Worm (Caenorhabditis elegans) whole organism, late embryonic: Measurements from ENCODE around the gene K08D8.7.
"Not testable (repeated sequence)": the region's sequence is repeated elsewhere in the genome, so short reads cannot be mapped to it uniquely, and the experiment has no call there.

ENCODE experiments used
- F13H6.1 ChIP-seq: sonication (generic microtip); optimal IDR thresholded peaks from 2 replicates; lab custom pipeline; 2016; ENCODE audit warnings: missing genetic modification characterization, missing compliant biosample characterization
- K02D7.2 ChIP-seq: sonication (generic microtip); optimal IDR thresholded peaks from 2 replicates; lab custom pipeline; 2017; ENCODE audit warnings: mild to moderate bottlenecking, missing genetic modification characterization, missing compliant biosample characterization
- K09A11.1 ChIP-seq: sonication (generic microtip); optimal IDR thresholded peaks from 2 replicates; lab custom pipeline; 2017; ENCODE audit warnings: antibody characterized with exemption, mild to moderate bottlenecking, missing genetic modification characterization, missing compliant biosample characterization; ENCODE audit not compliant: insufficient read depth
- ama-1 ChIP-seq: fragments of 150-350 bp; optimal IDR thresholded peaks from 2 replicates; lab custom pipeline; 2014
- ceh-18 ChIP-seq: sonication (generic microtip); optimal IDR thresholded peaks from 2 replicates; lab custom pipeline; 2016; ENCODE audit warnings: missing genetic modification characterization, missing compliant biosample characterization
- ceh-19 ChIP-seq: fragments of 200-800 bp; sonication (Bioruptor generic); optimal IDR thresholded peaks from 2 replicates; lab custom pipeline; 2018; ENCODE audit warnings: mild to moderate bottlenecking, missing genetic modification characterization, missing compliant biosample characterization
- ceh-22 ChIP-seq: sonication (generic microtip); optimal IDR thresholded peaks from 2 replicates; lab custom pipeline; 2017; ENCODE audit warnings: missing biosample characterization, missing genetic modification characterization
- ceh-34 ChIP-seq: sonication (generic microtip); optimal IDR thresholded peaks from 2 replicates; lab custom pipeline; 2016; ENCODE audit warnings: mild to moderate bottlenecking, missing genetic modification characterization, missing compliant biosample characterization
- che-1 ChIP-seq: sonication (generic microtip); optimal IDR thresholded peaks from 2 replicates; lab custom pipeline; 2016; ENCODE audit warnings: mild to moderate bottlenecking, missing genetic modification characterization, missing compliant biosample characterization
- elt-2 ChIP-seq: sonication (generic microtip); optimal IDR thresholded peaks from 2 replicates; lab custom pipeline; 2016; ENCODE audit warnings: missing genetic modification reagents, missing genetic modification characterization, missing compliant biosample characterization
- elt-4 ChIP-seq: sonication (generic microtip); optimal IDR thresholded peaks from 2 replicates; lab custom pipeline; 2016; ENCODE audit warnings: missing genetic modification characterization, missing compliant biosample characterization
- eyg-1 ChIP-seq: sonication (generic microtip); optimal IDR thresholded peaks from 2 replicates; lab custom pipeline; 2016; ENCODE audit warnings: missing genotype, missing genetic modification characterization, missing compliant biosample characterization
- fkh-10 ChIP-seq: fragments of 150-350 bp; optimal IDR thresholded peaks from 2 replicates; lab custom pipeline; 2014; ENCODE audit warnings: missing biosample characterization, missing genetic modification reagents, missing genetic modification characterization
- gmeb-2 ChIP-seq: sonication (generic microtip); optimal IDR thresholded peaks from 2 replicates; lab custom pipeline; 2016; ENCODE audit warnings: missing genetic modification characterization, inconsistent platforms, missing compliant biosample characterization
- hlh-15 ChIP-seq: sonication (generic microtip); optimal IDR thresholded peaks from 2 replicates; lab custom pipeline; 2016; ENCODE audit warnings: missing genetic modification characterization, missing compliant biosample characterization
- hlh-30 ChIP-seq: sonication (generic microtip); optimal IDR thresholded peaks from 2 replicates; lab custom pipeline; 2017; ENCODE audit warnings: antibody characterized with exemption, missing genetic modification characterization, missing compliant biosample characterization; ENCODE audit not compliant: insufficient read depth
- hlh-8 ChIP-seq: sonication (generic microtip); optimal IDR thresholded peaks from 2 replicates; lab custom pipeline; 2016; ENCODE audit warnings: missing genotype, missing genetic modification characterization, missing compliant biosample characterization
- lin-11 ChIP-seq: fragments of 200-800 bp; sonication (Bioruptor generic); optimal IDR thresholded peaks from 2 replicates; lab custom pipeline; 2018; ENCODE audit warnings: mild to moderate bottlenecking, missing genetic modification characterization, missing compliant biosample characterization
- mec-3 ChIP-seq: sonication (generic microtip); optimal IDR thresholded peaks from 2 replicates; lab custom pipeline; 2016; ENCODE audit warnings: borderline replicate concordance, missing genetic modification characterization, missing compliant biosample characterization
- npax-4 ChIP-seq: sonication (generic microtip); optimal IDR thresholded peaks from 2 replicates; lab custom pipeline; 2016; ENCODE audit warnings: missing genetic modification characterization, missing compliant biosample characterization
- odd-2 ChIP-seq: sonication (generic microtip); optimal IDR thresholded peaks from 2 replicates; lab custom pipeline; 2017; ENCODE audit warnings: antibody characterized with exemption, mild to moderate bottlenecking, missing genetic modification characterization, missing compliant biosample characterization
- pag-3 ChIP-seq: sonication (generic microtip); optimal IDR thresholded peaks from 2 replicates; lab custom pipeline; 2016; ENCODE audit warnings: missing compliant biosample characterization, missing genetic modification characterization, borderline replicate concordance
- pat-9 ChIP-seq: fragments of 200-800 bp; sonication (Bioruptor generic); optimal IDR thresholded peaks from 2 replicates; lab custom pipeline; 2018; ENCODE audit warnings: mild to moderate bottlenecking, missing genetic modification characterization, moderate library complexity, missing compliant biosample characterization
- pha-4 ChIP-seq: fragments of 150-350 bp; optimal IDR thresholded peaks from 2 replicates; lab custom pipeline; 2018; ENCODE audit warnings: missing biosample characterization, missing genetic modification reagents, missing genetic modification characterization
- ref-2 ChIP-seq: sonication (generic microtip); optimal IDR thresholded peaks from 2 replicates; lab custom pipeline; 2016; ENCODE audit warnings: missing genetic modification characterization, missing compliant biosample characterization
- rnt-1 ChIP-seq: sonication (generic microtip); optimal IDR thresholded peaks from 2 replicates; lab custom pipeline; 2016; ENCODE audit warnings: missing genetic modification characterization, missing compliant biosample characterization
- sox-2 ChIP-seq: fragments of 200-800 bp; sonication (Bioruptor generic); IDR thresholded peaks from 2 replicates; pipeline ENCODE4 v1.3.6; 2022; ENCODE audit warnings: missing genetic modification reagents, missing genetic modification characterization, missing compliant biosample characterization
- sox-4 ChIP-seq: sonication (generic microtip); optimal IDR thresholded peaks from 2 replicates; lab custom pipeline; 2017; ENCODE audit warnings: mild to moderate bottlenecking, missing genetic modification characterization, inconsistent platforms, missing compliant biosample characterization
- syd-9 ChIP-seq: sonication (generic microtip); optimal IDR thresholded peaks from 2 replicates; lab custom pipeline; 2016; ENCODE audit warnings: mild to moderate bottlenecking, missing genetic modification characterization, moderate library complexity, missing compliant biosample characterization
- tbx-2 ChIP-seq: sonication (generic microtip); optimal IDR thresholded peaks from 2 replicates; lab custom pipeline; 2016; ENCODE audit warnings: missing genetic modification characterization, missing compliant biosample characterization
- ttx-3 ChIP-seq: sonication (generic microtip); optimal IDR thresholded peaks from 2 replicates; lab custom pipeline; 2016; ENCODE audit warnings: missing genetic modification reagents, missing genetic modification characterization, missing compliant biosample characterization
- unc-3 ChIP-seq, 2 experiments: fragments of 200-800 bp in 1 of 2; sonication (Bioruptor generic) in 1 of 2; sonication (generic microtip) in 1 of 2; conservative IDR thresholded peaks in 1 of 2; optimal IDR thresholded peaks in 1 of 2; 2 replicates each; pipeline versions ENCODE4 v1.3.6 to Lab custom; 2016 to 2022; ENCODE audit warnings: missing compliant biosample characterization in 2 of 2, missing genetic modification characterization in 2 of 2, missing genetic modification reagents in 1 of 2
- ztf-16 ChIP-seq: sonication (generic microtip); optimal IDR thresholded peaks from 2 replicates; lab custom pipeline; 2017; ENCODE audit warnings: missing genetic modification characterization, missing compliant biosample characterization

K08D8.7 gene

ce11 chrIV:12870315-12870714 is 26.3 kb upstream of the K08D8.7 start:
- no peak for TF ChIP-seq K09A11.1
- TF ChIP-seq eyg-1 (tag; lab: Kevin White, UChicago), result no peak
- no peak for TF ChIP-seq unc-3 (GFP tag; conservative IDR thresholded peaks at IDR 0.05; lab: Robert Waterston, UW)
- TF ChIP-seq unc-3 (tag; optimal IDR thresholded peaks at IDR 0.05; lab: Kevin White, UChicago), result no peak
- no peak for TF ChIP-seq ttx-3 (tag; lab: Kevin White, UChicago)
- TF ChIP-seq ama-1 (lab: Kevin White, UChicago), result no peak
- no peak for TF ChIP-seq odd-2 (tag; lab: Kevin White, UChicago)
- TF ChIP-seq lin-11 (tag; lab: Kevin White, UChicago), result no peak
- no peak for TF ChIP-seq ref-2 (tag; lab: Kevin White, UChicago)
- no peak for TF ChIP-seq ceh-19 (GFP tag; lab: Kevin White, UChicago)
- no peak for TF ChIP-seq ceh-22 (tag; lab: Kevin White, UChicago)
- no peak for TF ChIP-seq ceh-34 (tag; lab: Kevin White, UChicago)

ce11 chrIV:12871445-12871947 is 25.1 kb upstream of the K08D8.7 start, which contains the start of gene clec-187:
clec-187 (minus strand) TSS chrIV:12871495.
- TF ChIP-seq mec-3 (tag; lab: Kevin White, UChicago) (no peak), odd-2 (tag; lab: Kevin White, UChicago) (no peak), rnt-1 (no peak), ztf-16 (tag; lab: Kevin White, UChicago) (no peak), npax-4 (tag; lab: Kevin White, UChicago) (no peak), syd-9 (tag; lab: Kevin White, UChicago) (no peak), lin-11 (tag; lab: Kevin White, UChicago) (no peak), hlh-8 (tag; lab: Kevin White, UChicago) (no peak), pag-3 (tag; lab: Kevin White, UChicago) (no peak)

ce11 chrIV:12875260-12875659 is 21.4 kb upstream of the K08D8.7 start, which contains the start of gene ZK896.1:
ZK896.1 (minus strand) TSS chrIV:12875360.
- TF ChIP-seq tbx-2, che-1, sox-4 (tag; lab: Kevin White, UChicago): not testable (repeated sequence)

- TF ChIP-seq F13H6.1 (tag; lab: Kevin White, UChicago) (no peak), gmeb-2 (tag; lab: Kevin White, UChicago) (no peak), pha-4 (tag; lab: Kevin White, UChicago) (no peak), hlh-30 (tag; lab: Kevin White, UChicago) (no peak), ceh-18 (tag; lab: Kevin White, UChicago) (no peak), ztf-16 (tag; lab: Kevin White, UChicago) (no peak), sox-2 (no peak)
Measured at ce11 chrIV:12876558-12876957, 20.1 kb upstream of the K08D8.7 start.

DNA sequence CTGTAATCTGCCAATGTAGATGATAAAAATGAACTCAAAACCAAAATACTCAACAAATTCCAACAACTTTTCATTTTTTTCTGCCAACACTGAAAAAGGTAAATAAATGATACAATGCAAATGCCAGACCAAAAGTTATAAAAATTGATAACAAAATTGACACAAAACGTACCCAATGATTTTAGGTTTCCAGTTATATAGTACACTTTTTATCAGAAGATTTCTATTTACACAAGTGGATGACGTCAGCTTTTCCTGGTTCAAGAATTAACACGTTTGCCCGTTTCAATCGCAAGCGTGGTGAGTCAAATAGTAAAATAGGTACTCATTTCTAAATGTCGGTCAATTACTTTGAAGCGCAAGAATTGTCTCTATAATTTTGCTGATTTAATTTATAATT is 17.1 kb upstream of the K08D8.7 start, which contains the start of gene ZK896.5:
ZK896.5 (minus strand) TSS at position 89 of the 400 bp plus-strand sequence.
- TF ChIP-seq unc-3 (GFP tag; conservative IDR thresholded peaks at IDR 0.05; lab: Robert Waterston, UW), result no peak
- TF ChIP-seq unc-3 (tag; optimal IDR thresholded peaks at IDR 0.05; lab: Kevin White, UChicago), result no peak
- peak; percentile 3 for TF ChIP-seq elt-2 (tag; lab: Kevin White, UChicago)
- TF ChIP-seq pat-9 (tag; lab: Kevin White, UChicago), result no peak
- no peak for TF ChIP-seq hlh-15
- TF ChIP-seq, all 69 proteins: peak for 1

DNA sequence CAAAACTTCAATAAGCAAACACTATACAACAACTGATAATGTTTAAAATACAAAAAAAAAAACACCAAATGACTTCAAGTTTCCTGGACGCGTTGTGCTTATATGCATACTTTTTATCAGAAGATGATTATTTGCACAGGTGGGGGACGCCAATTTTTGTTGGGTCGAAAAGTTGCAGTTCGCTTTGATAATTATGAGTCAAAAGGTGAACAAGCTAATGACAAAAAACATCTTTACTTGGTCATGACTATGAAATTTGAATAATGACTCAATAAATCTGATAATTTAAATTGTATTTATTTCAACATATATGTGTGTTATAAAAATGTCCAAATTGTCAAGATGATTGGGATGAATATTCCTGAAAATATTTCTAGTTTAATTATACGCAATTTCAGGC is 13.4 kb upstream of the K08D8.7 start, which contains the start of gene ZK896.4:
ZK896.4 (minus strand) TSS at position 101 of the 400 bp plus-strand sequence.
- no peak for TF ChIP-seq fkh-10
- TF ChIP-seq K02D7.2 (tag; lab: Kevin White, UChicago), result no peak
- TF ChIP-seq elt-4 (tag; lab: Kevin White, UChicago), result no peak
- no peak for TF ChIP-seq ttx-3 (tag; lab: Kevin White, UChicago)
- TF ChIP-seq elt-2 (tag; lab: Kevin White, UChicago), result no peak
